Fruit fly (Drosophila melanogaster) whole organism, embryonic: Measurements from ENCODE around the gene Pex10.
A peak's percentile ranks its signal among the peaks of the same experiment; 100 is the strongest.

Experiments used
- Abd-B ChIP-seq: fragments of 200-800 bp; sonication (Bioruptor generic); optimal IDR thresholded peaks from 2 replicates; lab custom pipeline; 2018; ENCODE audit warnings: missing biosample characterization, mild to moderate bottlenecking, missing genetic modification characterization, moderate library complexity
- C15 ChIP-seq: fragments of 200-800 bp; sonication (Bioruptor generic); IDR thresholded peaks from 3 replicates; pipeline ENCODE4 v1.3.6; 2022; ENCODE audit warnings: missing biosample characterization, missing genetic modification characterization
- CG10147 ChIP-seq: fragments of 200-800 bp; sonication (Bioruptor generic); optimal IDR thresholded peaks from 2 replicates; lab custom pipeline; 2019; ENCODE audit warnings: missing biosample characterization, mild to moderate bottlenecking, missing genetic modification characterization, moderate library complexity
- CG11696 ChIP-seq: fragments of 200-800 bp; sonication (Bioruptor generic); IDR thresholded peaks from 2 replicates; pipeline ENCODE4 v1.3.6; 2022; ENCODE audit warnings: missing biosample characterization, missing genetic modification characterization
- CG12236 ChIP-seq: fragments of 200-800 bp; sonication (Bioruptor generic); optimal IDR thresholded peaks from 2 replicates; lab custom pipeline; 2016; ENCODE audit warnings: missing biosample characterization, missing genetic modification characterization
- CG12942 ChIP-seq: fragments of 200-800 bp; sonication (Bioruptor generic); optimal IDR thresholded peaks from 3 replicates; lab custom pipeline; 2016; ENCODE audit warnings: missing biosample characterization, missing genetic modification characterization
- CG1603 ChIP-seq: fragments of 200-800 bp; sonication (Bioruptor generic); optimal IDR thresholded peaks from 2 replicates; lab custom pipeline; 2019; ENCODE audit warnings: missing biosample characterization, mild to moderate bottlenecking, missing genetic modification characterization, moderate library complexity
- CG1647 ChIP-seq: fragments of 200-800 bp; sonication (Bioruptor generic); optimal IDR thresholded peaks from 3 replicates; lab custom pipeline; 2016; ENCODE audit warnings: missing biosample characterization, missing genetic modification characterization
- CG16779 ChIP-seq: fragments of 200-800 bp; sonication (Bioruptor generic); IDR thresholded peaks from 2 replicates; pipeline ENCODE4 v1.3.6; 2022; ENCODE audit warnings: missing biosample characterization, missing genetic modification characterization
- CG1792 ChIP-seq: fragments of 200-800 bp; sonication (Bioruptor generic); optimal IDR thresholded peaks from 2 replicates; lab custom pipeline; 2016; ENCODE audit warnings: missing biosample characterization, missing genetic modification characterization
- CG31388 ChIP-seq: fragments of 200-800 bp; sonication (Bioruptor generic); optimal IDR thresholded peaks from 2 replicates; lab custom pipeline; 2016; ENCODE audit warnings: missing biosample characterization, missing genetic modification characterization
- CG3838 ChIP-seq: fragments of 200-800 bp; sonication (Bioruptor generic); optimal IDR thresholded peaks from 3 replicates; lab custom pipeline; 2016; ENCODE audit warnings: missing biosample characterization, missing genetic modification characterization
- CG42726 ChIP-seq: fragments of 200-800 bp; sonication (Bioruptor generic); IDR thresholded peaks from 2 replicates; pipeline ENCODE4 v1.3.6; 2022; ENCODE audit warnings: missing biosample characterization, missing genetic modification characterization; ENCODE audit not compliant: partially characterized antibody
- CG4707 ChIP-seq: fragments of 200-800 bp; sonication (Bioruptor generic); optimal IDR thresholded peaks from 2 replicates; lab custom pipeline; 2018; ENCODE audit warnings: missing biosample characterization, mild to moderate bottlenecking, missing genetic modification characterization, moderate library complexity
- CG8924 ChIP-seq: fragments of 200-800 bp; optimal IDR thresholded peaks from 3 replicates; lab custom pipeline; 2019; ENCODE audit warnings: missing biosample characterization, mild to moderate bottlenecking, missing genetic modification characterization, moderate library complexity
- CG9797 ChIP-seq: fragments of 200-800 bp; sonication (Bioruptor generic); optimal IDR thresholded peaks from 3 replicates; lab custom pipeline; 2018; ENCODE audit warnings: missing biosample characterization, mild to moderate bottlenecking, missing genetic modification characterization
- CG9876 ChIP-seq: fragments of 200-800 bp; sonication (Bioruptor generic); optimal IDR thresholded peaks from 2 replicates; lab custom pipeline; 2016; ENCODE audit warnings: missing biosample characterization, missing genetic modification characterization
- D19A ChIP-seq: fragments of 200-800 bp; optimal IDR thresholded peaks from 3 replicates; lab custom pipeline; 2019; ENCODE audit warnings: missing biosample characterization, mild to moderate bottlenecking, missing genetic modification characterization, moderate library complexity
- Dip2 ChIP-seq: fragments of 200-800 bp; sonication (Bioruptor generic); IDR thresholded peaks from 2 replicates; pipeline ENCODE4 v1.3.6; 2022; ENCODE audit warnings: missing biosample characterization, missing genetic modification characterization
- Elba2 ChIP-seq: fragments of 200-800 bp; sonication (Bioruptor generic); optimal IDR thresholded peaks from 3 replicates; lab custom pipeline; 2016; ENCODE audit warnings: missing biosample characterization, missing genetic modification characterization
- Hr39 ChIP-seq: fragments of >200 bp; optimal IDR thresholded peaks from 2 replicates; lab custom pipeline; 2017
- Hr51 ChIP-seq, 2 experiments: fragments of 200-800 bp; sonication (Bioruptor generic); optimal IDR thresholded peaks; 2 replicates in 1 of 2; 3 replicates in 1 of 2; lab custom pipeline; 2016 to 2018; ENCODE audit warnings: missing biosample characterization in 2 of 2, missing genetic modification characterization in 2 of 2, mild to moderate bottlenecking in 1 of 2, moderate library complexity in 1 of 2
- Lhr ChIP-seq: fragments of 200-800 bp; sonication (Bioruptor generic); optimal IDR thresholded peaks from 3 replicates; lab custom pipeline; 2017; ENCODE audit warnings: mild to moderate bottlenecking, missing biosample characterization, missing genetic modification reagents, missing genetic modification characterization
- MTF-1 ChIP-seq: fragments of 200-800 bp; sonication (Bioruptor generic); optimal IDR thresholded peaks from 2 replicates; lab custom pipeline; 2018; ENCODE audit warnings: missing biosample characterization, mild to moderate bottlenecking, missing genetic modification characterization, borderline replicate concordance
- NK7.1 ChIP-seq: fragments of 200-800 bp; sonication (Bioruptor generic); optimal IDR thresholded peaks from 3 replicates; lab custom pipeline; 2016; ENCODE audit warnings: missing biosample characterization, missing genetic modification characterization
- Nf-YA ChIP-seq: fragments of 200-800 bp; sonication (Bioruptor generic); IDR thresholded peaks from 2 replicates; pipeline ENCODE4 v1.3.6; 2022; ENCODE audit warnings: missing biosample characterization, missing genetic modification characterization
- Pdp1 ChIP-seq, 2 experiments: fragments of 200-800 bp; sonication (Bioruptor generic); optimal IDR thresholded peaks; 3 replicates each; lab custom pipeline; 2016; ENCODE audit warnings: missing biosample characterization in 2 of 2, missing genetic modification characterization in 2 of 2, mild to moderate bottlenecking in 1 of 2, moderate library complexity in 1 of 2
- Six4 ChIP-seq: fragments of 200-800 bp; sonication (Bioruptor generic); optimal IDR thresholded peaks from 2 replicates; lab custom pipeline; 2016; ENCODE audit warnings: missing biosample characterization, missing genetic modification characterization
- Sox100B ChIP-seq: fragments of 200-800 bp; sonication (Bioruptor generic); optimal IDR thresholded peaks from 3 replicates; lab custom pipeline; 2018; ENCODE audit warnings: missing biosample characterization, mild to moderate bottlenecking, missing genetic modification characterization
- bsh ChIP-seq, 2 experiments: fragments of 200-800 bp; sonication (Bioruptor generic); optimal IDR thresholded peaks; 2 replicates each; lab custom pipeline; 2017 to 2018; ENCODE audit warnings: mild to moderate bottlenecking in 2 of 2, missing biosample characterization in 2 of 2, missing genetic modification characterization in 2 of 2, moderate library complexity in 1 of 2
- dpn ChIP-seq, 2 experiments: fragments of 200-800 bp; sonication (Bioruptor generic); optimal IDR thresholded peaks; 3 replicates each; lab custom pipeline; 2016; ENCODE audit warnings: missing biosample characterization in 2 of 2, missing genetic modification characterization in 2 of 2
- exex ChIP-seq: fragments of 200-800 bp; sonication (Bioruptor generic); optimal IDR thresholded peaks from 4 replicates; lab custom pipeline; 2018; ENCODE audit warnings: missing biosample characterization, mild to moderate bottlenecking, missing genetic modification characterization, moderate library complexity
- fd96Cb ChIP-seq: fragments of 200-800 bp; sonication (Bioruptor generic); optimal IDR thresholded peaks from 2 replicates; lab custom pipeline; 2018; ENCODE audit warnings: missing biosample characterization, mild to moderate bottlenecking, missing genetic modification characterization, moderate library complexity
- gsb ChIP-seq: fragments of 200-800 bp; sonication (Bioruptor generic); IDR thresholded peaks from 2 replicates; pipeline ENCODE4 v1.3.6; 2022; ENCODE audit warnings: missing biosample characterization, missing genetic modification characterization
- ind ChIP-seq: fragments of 200-800 bp; sonication (Bioruptor generic); optimal IDR thresholded peaks from 3 replicates; lab custom pipeline; 2016; ENCODE audit warnings: missing biosample characterization, missing genetic modification characterization
- insv ChIP-seq, 2 experiments: fragments of 200-800 bp; sonication (Bioruptor generic); optimal IDR thresholded peaks; 3 replicates each; lab custom pipeline; 2016 to 2018; ENCODE audit warnings: missing biosample characterization in 2 of 2, missing genetic modification characterization in 2 of 2
- lilli ChIP-seq: fragments of 200-800 bp; sonication (Bioruptor generic); optimal IDR thresholded peaks from 3 replicates; lab custom pipeline; 2016; ENCODE audit warnings: missing biosample characterization, missing genetic modification characterization
- nom ChIP-seq: fragments of 200-800 bp; sonication (Bioruptor generic); optimal IDR thresholded peaks from 2 replicates; lab custom pipeline; 2017; ENCODE audit warnings: missing biosample characterization, missing genetic modification characterization, mild to moderate bottlenecking, moderate library complexity, missing genetic modification reagents
- otp ChIP-seq: fragments of 200-800 bp; sonication (Bioruptor generic); IDR thresholded peaks from 3 replicates; pipeline ENCODE4, ENCODE4 v1.3.6; 2022; ENCODE audit warnings: missing biosample characterization, missing genetic modification characterization
- pfk ChIP-seq: fragments of 200-800 bp; sonication (Bioruptor generic); optimal IDR thresholded peaks from 2 replicates; lab custom pipeline; 2018; ENCODE audit warnings: missing biosample characterization, mild to moderate bottlenecking, missing genetic modification characterization, moderate library complexity
- prd ChIP-seq, 3 experiments: fragments of >200 bp in 2 of 3; fragments of 200-800 bp in 1 of 3; sonication (Bioruptor generic) in 1 of 3; optimal IDR thresholded peaks in 2 of 3; IDR thresholded peaks in 1 of 3; 2 replicates in 2 of 3; 3 replicates in 1 of 3; pipeline versions ENCODE4 v1.3.6 to Lab custom; 2017 to 2022; ENCODE audit warnings: missing biosample characterization in 1 of 3, missing genetic modification characterization in 1 of 3
- repo ChIP-seq: fragments of 200-800 bp; sonication (Bioruptor generic); optimal IDR thresholded peaks from 2 replicates; lab custom pipeline; 2016; ENCODE audit warnings: missing biosample characterization, missing genetic modification characterization
- sc ChIP-seq, 3 experiments: fragments of >200 bp in 2 of 3; fragments of 200-800 bp in 1 of 3; sonication (Bioruptor generic) in 1 of 3; optimal IDR thresholded peaks; 2 replicates in 2 of 3; 3 replicates in 1 of 3; lab custom pipeline; 2017; ENCODE audit warnings: mild to moderate bottlenecking in 1 of 3, missing biosample characterization in 1 of 3, missing genetic modification characterization in 1 of 3, missing genetic modification reagents in 1 of 3
- scrt ChIP-seq: fragments of 200-800 bp; sonication (Bioruptor generic); optimal IDR thresholded peaks from 2 replicates; lab custom pipeline; 2018; ENCODE audit warnings: missing biosample characterization, mild to moderate bottlenecking, missing genetic modification characterization, moderate library complexity
- sd ChIP-seq: fragments of 200-800 bp; sonication (Bioruptor generic); optimal IDR thresholded peaks from 3 replicates; lab custom pipeline; 2018; ENCODE audit warnings: missing biosample characterization, mild to moderate bottlenecking, missing genetic modification characterization, moderate library complexity
- sima ChIP-seq: fragments of 200-800 bp; sonication (Bioruptor generic); optimal IDR thresholded peaks from 2 replicates; lab custom pipeline; 2016; ENCODE audit warnings: missing biosample characterization, missing genetic modification characterization
- sna ChIP-seq: fragments of 200-800 bp; sonication (Bioruptor generic); IDR thresholded peaks from 2 replicates; pipeline ENCODE4 v1.3.6; 2022; ENCODE audit warnings: missing biosample characterization, missing genetic modification characterization; ENCODE audit not compliant: partially characterized antibody
- zfh2 ChIP-seq: fragments of 200-800 bp; sonication (Bioruptor generic); optimal IDR thresholded peaks from 2 replicates; lab custom pipeline; 2016; ENCODE audit warnings: missing biosample characterization, missing genetic modification characterization

Gene Pex10

dm6 chr3L:1515820-1516540, 42.0 kb upstream of the Pex10 start (continued):
- TF ChIP-seq bsh (GFP tag; optimal IDR thresholded peaks at IDR 0.05; lab: Kevin White, UChicago): peak in 1 of 2 experiments; percentile 84
- peak; percentile 53; the same call in 1 of the 3 replicates for TF ChIP-seq otp
- TF ChIP-seq CG1647 (GFP tag; lab: Kevin White, UChicago): no peak
- no peak for TF ChIP-seq sc (optimal IDR thresholded peaks at IDR 0.05; lab: Kevin White, UChicago)
- peak; percentile 68 for TF ChIP-seq sc (GFP tag; optimal IDR thresholded peaks at IDR 0.05; lab: Kevin White, UChicago)
- TF ChIP-seq dpn (GFP tag; optimal IDR thresholded peaks at IDR 0.05; lab: Kevin White, UChicago): peak; percentile 60 to 77
- no peak for TF ChIP-seq pfk (GFP tag; lab: Kevin White, UChicago)
- TF ChIP-seq fd96Cb (tag; lab: Kevin White, UChicago): peak; percentile 75
- TF ChIP-seq repo: peak; percentile 43
- peak; percentile 32 for TF ChIP-seq CG31388 (GFP tag; lab: Kevin White, UChicago)
- TF ChIP-seq Hr39: no peak
- TF ChIP-seq Six4 (GFP tag; lab: Kevin White, UChicago): peak; percentile 68
- TF ChIP-seq NK7.1: no peak
- TF ChIP-seq CG4707 (GFP tag; lab: Kevin White, UChicago): peak; percentile 34
- TF ChIP-seq C15: no peak
- peak; percentile 46 for TF ChIP-seq CG1792 (GFP tag; lab: Kevin White, UChicago)
- TF ChIP-seq prd (optimal IDR thresholded peaks at IDR 0.05; lab: Kevin White, UChicago): no peak
- peak; percentile 79 for TF ChIP-seq prd (GFP tag; IDR thresholded peaks at IDR 0.05; lab: Robert Waterston, UW)
- TF ChIP-seq CG3838 (GFP tag; lab: Kevin White, UChicago): peak; percentile 10
- peak; percentile 67 for TF ChIP-seq D19A (tag; lab: Kevin White, UChicago)
- peak; percentile 83 for TF ChIP-seq Sox100B
- TF ChIP-seq CG12942 (GFP tag; lab: Kevin White, UChicago): peak; percentile 62
- peak; percentile 55 for TF ChIP-seq CG9876 (GFP tag; lab: Kevin White, UChicago)
- TF ChIP-seq Abd-B (GFP tag; lab: Kevin White, UChicago): peak; percentile 73
- peak in 1 of 2 experiments; percentile 64 for TF ChIP-seq Pdp1 (GFP tag; optimal IDR thresholded peaks at IDR 0.05; lab: Kevin White, UChicago)
- TF ChIP-seq MTF-1 (GFP tag; lab: Kevin White, UChicago): no peak
- TF ChIP-seq lilli (GFP tag; lab: Kevin White, UChicago): peak; percentile 79
- TF ChIP-seq Lhr (GFP tag; lab: Kevin White, UChicago): peak; percentile 58
- no peak for TF ChIP-seq CG11696 (GFP tag; lab: Robert Waterston, UW)
- TF ChIP-seq Hr51 (GFP tag; optimal IDR thresholded peaks at IDR 0.05; lab: Kevin White, UChicago): peak in 1 of 2 experiments; percentile 78
- peak; percentile 10 for TF ChIP-seq nom
- no peak for TF ChIP-seq sima
- peak; percentile 59 for TF ChIP-seq zfh2
- peak; percentile 78 for TF ChIP-seq ind (GFP tag; lab: Kevin White, UChicago)
- peak; percentile 60 for TF ChIP-seq CG12236 (GFP tag; lab: Kevin White, UChicago)
- TF ChIP-seq insv (GFP tag; optimal IDR thresholded peaks at IDR 0.05; lab: Kevin White, UChicago): peak in 1 of 2 experiments; percentile 24
- TF ChIP-seq Nf-YA (GFP tag; lab: Robert Waterston, UW): no peak
- TF ChIP-seq CG1603 (tag; lab: Kevin White, UChicago): peak; percentile 70
- TF ChIP-seq Elba2 (GFP tag; lab: Kevin White, UChicago): no peak
- no peak for TF ChIP-seq CG10147 (GFP tag; lab: Kevin White, UChicago)
- TF ChIP-seq sd (tag; lab: Kevin White, UChicago): peak; percentile 36
- no peak for TF ChIP-seq Dip2 (GFP tag; lab: Robert Waterston, UW)
- TF ChIP-seq CG16779 (GFP tag; lab: Robert Waterston, UW): no peak
- no peak for TF ChIP-seq gsb (GFP tag; lab: Robert Waterston, UW)
- TF ChIP-seq CG42726: no peak
- peak; percentile 8 for TF ChIP-seq CG9797
- TF ChIP-seq scrt (GFP tag; lab: Kevin White, UChicago): peak; percentile 3
- no peak for TF ChIP-seq exex (tag; lab: Kevin White, UChicago)
- TF ChIP-seq sna (GFP tag; lab: Robert Waterston, UW): no peak
- peak; percentile 81 for TF ChIP-seq CG8924 (tag; lab: Kevin White, UChicago)
